Fruit fly (Drosophila melanogaster): ENCODE data around the gene CRMP.

CRMP gene

dm6 chr3R:5624115-5624878 is 53.4 kb downstream of the CRMP start, which contains the start of the genes Dph4, Spec2 and RpL13A (continued):
- TF ChIP-seq peb (GFP tag; IDR thresholded peaks at IDR 0.05) (no peak), Chrac-16 (GFP tag; optimal IDR thresholded peaks at IDR 0.05) (peak; percentile 57), lbe (GFP tag; optimal IDR thresholded peaks at IDR 0.05) (peak; percentile 85), CG18262 (tag; optimal IDR thresholded peaks at IDR 0.05) (peak; percentile 82), dysf (GFP tag; IDR thresholded peaks at IDR 0.05) (no peak), jumu (GFP tag; optimal IDR thresholded peaks at IDR 0.05) (peak; percentile 81), Fer2 (tag; optimal IDR thresholded peaks at IDR 0.05) (peak; percentile 89), sim (GFP tag; IDR thresholded peaks at IDR 0.05) (no peak), CG1792 (GFP tag; optimal IDR thresholded peaks at IDR 0.05) (peak; percentile 88), aop (GFP tag; IDR thresholded peaks at IDR 0.05) (no peak), fd102C (GFP tag; optimal IDR thresholded peaks at IDR 0.05) (peak; percentile 87), Dref (GFP tag; IDR thresholded peaks at IDR 0.05) (no peak), Doc2 (GFP tag; IDR thresholded peaks at IDR 0.05) (no peak), CG6813 (GFP tag; optimal IDR thresholded peaks at IDR 0.05) (peak; percentile 95), NC2β (GFP tag; optimal IDR thresholded peaks at IDR 0.05) (peak; percentile 99), Scr (GFP tag; IDR thresholded peaks at IDR 0.05; ENCODE audit: partially characterized antibody) (no peak), da (GFP tag; optimal IDR thresholded peaks at IDR 0.05) (peak; percentile 82), onecut (GFP tag; IDR thresholded peaks at IDR 0.05) (peak; percentile 93), MBD-R2 (GFP tag; IDR thresholded peaks at IDR 0.05) (no peak), HLH54F (GFP tag; optimal IDR thresholded peaks at IDR 0.05) (peak; percentile 84), pzg (GFP tag; optimal IDR thresholded peaks at IDR 0.05) (peak; percentile 98), Doc3 (GFP tag; IDR thresholded peaks at IDR 0.05; ENCODE audit: partially characterized antibody) (no peak), CG4854 (GFP tag; optimal IDR thresholded peaks at IDR 0.05) (peak; percentile 89), CG11085 (GFP tag; IDR thresholded peaks at IDR 0.05) (no peak), CG6689 (GFP tag; IDR thresholded peaks at IDR 0.05) (no peak), jigr1 (GFP tag; IDR thresholded peaks at IDR 0.05) (no peak), ERR (GFP tag; optimal IDR thresholded peaks at IDR 0.05) (peak; percentile 81), Camta (GFP tag; optimal IDR thresholded peaks at IDR 0.05) (peak; percentile 94), CG3407 (GFP tag; optimal IDR thresholded peaks at IDR 0.05) (peak; percentile 93), B-H2 (GFP tag; optimal IDR thresholded peaks at IDR 0.05) (peak; percentile 97), Abd-B (GFP tag; optimal IDR thresholded peaks at IDR 0.05) (no peak), phol (tag; optimal IDR thresholded peaks at IDR 0.05) (peak; percentile 94), vvl (GFP tag; IDR thresholded peaks at IDR 0.05) (no peak), ara (GFP tag; IDR thresholded peaks at IDR 0.05) (no peak), CG4404 (GFP tag; IDR thresholded peaks at IDR 0.05) (no peak), abd-A (tag; optimal IDR thresholded peaks at IDR 0.05) (no peak), mirr (GFP tag; optimal IDR thresholded peaks at IDR 0.05) (peak; percentile 98), CG2199 (GFP tag; IDR thresholded peaks at IDR 0.05) (no peak), so (GFP tag; IDR thresholded peaks at IDR 0.05) (no peak), ATbp (GFP tag; optimal IDR thresholded peaks at IDR 0.05) (peak; percentile 93), CG3065 (GFP tag; optimal IDR thresholded peaks at IDR 0.05) (peak; percentile 72), CG13775 (GFP tag; optimal IDR thresholded peaks at IDR 0.05) (peak; percentile 97), CG5180 (GFP tag; optimal IDR thresholded peaks at IDR 0.05) (peak; percentile 82), Dll (GFP tag; IDR thresholded peaks at IDR 0.05; ENCODE audit: partially characterized antibody) (no peak), cad (GFP tag; optimal IDR thresholded peaks at IDR 0.05) (no peak), repo (GFP tag; optimal IDR thresholded peaks at IDR 0.05) (peak; percentile 81), CG12104 (GFP tag; optimal IDR thresholded peaks at IDR 0.05) (peak; percentile 96), YL-1 (GFP tag; optimal IDR thresholded peaks at IDR 0.05) (peak; percentile 99), CG3995 (GFP tag; optimal IDR thresholded peaks at IDR 0.05) (peak; percentile 83), unpg (GFP tag; optimal IDR thresholded peaks at IDR 0.05) (peak; percentile 87)
